Fruit fly (Drosophila melanogaster) whole organism: ENCODE data around the gene CG1074.

Experiments
- CG8478 ChIP-seq: fragments of >200 bp; optimal IDR thresholded peaks from 2 replicates; lab custom pipeline; 2018; ENCODE audit warnings: inconsistent platforms
- Dll ChIP-seq: fragments of >200 bp; optimal IDR thresholded peaks from 2 replicates; lab custom pipeline; 2017
- EcR ChIP-seq, 2 experiments: fragments of >200 bp; optimal IDR thresholded peaks; 2 replicates each; lab custom pipeline; 2017; ENCODE audit warnings: missing biosample characterization in 2 of 2, missing genetic modification characterization in 2 of 2, missing genetic modification reagents in 2 of 2
- pan ChIP-seq: fragments of >200 bp; optimal IDR thresholded peaks from 2 replicates; lab custom pipeline; 2017
- psq ChIP-seq: fragments of >200 bp; optimal IDR thresholded peaks from 2 replicates; lab custom pipeline; 2017
- usp ChIP-seq: fragments of >200 bp; optimal IDR thresholded peaks from 2 replicates; lab custom pipeline; 2017; ENCODE audit warnings: missing biosample characterization, missing genetic modification characterization, mixed read lengths

CG1074 gene

DNA sequence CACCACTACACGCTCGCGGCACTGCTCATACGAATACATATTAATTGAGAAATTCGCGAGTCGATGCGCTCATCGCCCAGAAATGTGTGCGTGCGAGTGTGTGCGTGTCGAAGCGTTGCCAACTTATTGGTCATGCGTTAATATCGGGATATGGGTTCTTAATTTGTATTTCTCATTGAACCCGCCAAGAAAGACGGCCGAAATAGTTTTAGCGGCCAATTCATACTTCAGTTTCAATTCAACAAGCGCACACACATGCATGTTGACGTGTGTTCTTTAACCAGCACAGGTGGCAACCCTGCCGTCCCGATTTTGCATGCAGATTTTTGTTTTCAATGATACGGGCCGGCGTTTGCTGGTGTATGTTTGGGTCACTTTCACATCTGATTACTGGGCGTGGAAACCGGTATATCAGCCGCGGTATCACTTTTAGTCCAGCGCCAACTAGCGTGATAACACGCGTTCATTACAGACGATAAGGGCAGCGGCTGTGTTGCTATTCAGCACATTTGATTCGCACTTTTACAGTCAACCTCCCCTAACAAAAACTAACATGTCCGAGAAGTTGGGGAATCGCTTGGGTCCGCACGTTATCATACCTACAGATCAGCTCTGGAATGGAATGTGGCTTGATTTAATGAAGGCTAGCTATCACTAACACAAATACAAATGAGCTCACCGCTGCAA, 29.9 kb upstream of the CG1074 start:
- TF ChIP-seq EcR (GFP tag; optimal IDR thresholded peaks at IDR 0.05; lab: Kevin White, UChicago) (peak in 1 of 2 experiments; percentile 41), pan (lab: Kevin White, UChicago) (no peak), usp (GFP tag; lab: Kevin White, UChicago) (no peak), psq (lab: Kevin White, UChicago) (no peak), Dll (lab: Kevin White, UChicago) (no peak)

DNA sequence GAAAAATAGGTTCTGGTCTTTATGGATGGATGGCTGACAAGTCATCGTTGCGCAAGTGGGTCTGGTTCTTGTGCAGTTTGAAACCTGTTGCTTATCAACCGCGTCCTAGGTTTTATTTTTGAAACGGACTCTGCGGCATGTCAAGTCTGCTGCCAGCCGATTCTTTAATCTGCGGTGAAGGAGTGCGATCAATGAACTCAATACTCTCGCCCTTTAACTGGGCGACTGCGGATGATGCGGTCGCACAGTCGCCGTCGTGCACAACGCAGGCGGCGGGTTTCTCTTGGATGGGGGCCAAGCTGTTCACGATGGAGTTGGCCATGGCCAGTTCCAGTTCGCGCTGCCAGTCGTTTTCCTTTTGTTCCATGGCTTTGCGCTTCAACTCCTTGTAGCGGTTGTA, 26.4 kb upstream of the CG1074 start:
- TF ChIP-seq EcR (GFP tag; optimal IDR thresholded peaks at IDR 0.05; lab: Kevin White, UChicago) (no peak), Dll (lab: Kevin White, UChicago) (no peak), CG8478 (lab: Kevin White, UChicago) (no peak), psq (lab: Kevin White, UChicago) (no peak), usp (GFP tag; lab: Kevin White, UChicago) (no peak), pan (lab: Kevin White, UChicago) (no peak)

DNA sequence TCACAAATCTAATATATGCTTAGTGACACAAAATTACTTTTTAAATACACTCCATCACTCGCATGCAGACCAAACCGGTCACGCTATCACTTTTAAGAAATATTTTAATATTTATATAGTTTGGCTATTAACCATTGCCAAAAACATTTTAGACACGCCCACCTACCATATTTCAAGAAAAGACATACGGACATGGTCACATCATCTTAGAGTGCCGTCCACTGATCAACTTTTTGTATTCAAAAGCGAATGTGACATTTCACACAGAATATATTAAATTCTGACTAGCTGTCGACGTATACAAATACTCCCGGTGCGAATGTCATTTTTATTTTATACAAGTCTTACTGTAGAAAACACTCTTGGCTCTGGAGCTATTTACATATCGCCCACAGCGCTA, 17.6 kb upstream of the CG1074 start, which contains the start of gene CG31528:
TSS of gene CG31528 (plus strand) at position 301 of the 400 bp plus-strand sequence.
- no peak for TF ChIP-seq pan (lab: Kevin White, UChicago)
- no peak for TF ChIP-seq CG8478 (lab: Kevin White, UChicago)
- no peak for TF ChIP-seq usp (GFP tag; lab: Kevin White, UChicago)
- TF ChIP-seq psq (lab: Kevin White, UChicago), result no peak
- TF ChIP-seq EcR (GFP tag; optimal IDR thresholded peaks at IDR 0.05; lab: Kevin White, UChicago), result no peak
- TF ChIP-seq Dll (lab: Kevin White, UChicago), result no peak

DNA sequence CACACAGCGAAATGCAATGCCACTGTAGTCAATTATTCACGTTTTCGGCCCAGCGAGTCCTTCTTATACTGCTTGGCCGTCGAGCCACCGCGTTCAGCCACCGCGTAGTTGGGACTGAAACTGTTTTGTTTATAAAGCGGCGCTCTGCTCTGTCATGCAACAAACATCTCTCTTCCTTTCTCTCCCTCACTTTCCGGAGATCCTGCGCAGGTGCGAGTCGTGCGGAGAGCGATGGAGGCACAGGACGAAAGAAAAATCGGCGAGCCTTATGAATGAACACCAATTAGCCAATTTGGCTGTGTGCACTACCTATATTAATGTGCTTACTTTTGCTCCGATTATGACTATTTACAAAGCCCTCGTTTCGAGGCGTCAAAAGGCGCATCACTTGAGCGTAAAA, 14.3 kb upstream of the CG1074 start, which contains the start of gene CG32944:
TSS of gene CG32944 (minus strand) at position 97 of the 400 bp plus-strand sequence.
- no peak for TF ChIP-seq CG8478 (lab: Kevin White, UChicago)
- TF ChIP-seq EcR (GFP tag; optimal IDR thresholded peaks at IDR 0.05; lab: Kevin White, UChicago), result no peak
- TF ChIP-seq usp (GFP tag; lab: Kevin White, UChicago), result no peak
- no peak for TF ChIP-seq Dll (lab: Kevin White, UChicago)

DNA sequence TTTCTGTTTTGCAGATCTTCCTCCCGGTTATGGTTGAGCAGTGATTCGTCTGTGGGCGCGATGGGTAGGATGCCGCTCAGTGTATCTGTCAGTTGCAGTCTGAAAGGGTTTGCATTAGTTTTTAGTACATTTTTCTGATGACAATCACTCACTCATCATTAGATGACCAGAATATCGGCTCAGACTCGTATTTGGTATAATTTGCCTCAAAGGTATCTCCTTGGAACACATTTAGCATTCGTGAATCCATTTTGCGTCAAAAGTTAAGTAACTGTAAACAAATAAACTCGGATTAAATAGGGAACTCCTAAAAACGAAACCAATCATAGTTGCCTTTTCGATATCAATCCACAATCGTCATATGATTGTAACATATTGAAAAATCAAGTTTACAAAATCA, 7.0 kb upstream of the CG1074 start, which contains the start of gene CG31525:
TSS of gene CG31525 (plus strand) at position 301 of the 400 bp plus-strand sequence.
- TF ChIP-seq CG8478 (lab: Kevin White, UChicago) (no peak), EcR (GFP tag; optimal IDR thresholded peaks at IDR 0.05; lab: Kevin White, UChicago) (no peak), usp (GFP tag; lab: Kevin White, UChicago) (no peak), Dll (lab: Kevin White, UChicago) (no peak), pan (lab: Kevin White, UChicago) (no peak), psq (lab: Kevin White, UChicago) (no peak)

DNA sequence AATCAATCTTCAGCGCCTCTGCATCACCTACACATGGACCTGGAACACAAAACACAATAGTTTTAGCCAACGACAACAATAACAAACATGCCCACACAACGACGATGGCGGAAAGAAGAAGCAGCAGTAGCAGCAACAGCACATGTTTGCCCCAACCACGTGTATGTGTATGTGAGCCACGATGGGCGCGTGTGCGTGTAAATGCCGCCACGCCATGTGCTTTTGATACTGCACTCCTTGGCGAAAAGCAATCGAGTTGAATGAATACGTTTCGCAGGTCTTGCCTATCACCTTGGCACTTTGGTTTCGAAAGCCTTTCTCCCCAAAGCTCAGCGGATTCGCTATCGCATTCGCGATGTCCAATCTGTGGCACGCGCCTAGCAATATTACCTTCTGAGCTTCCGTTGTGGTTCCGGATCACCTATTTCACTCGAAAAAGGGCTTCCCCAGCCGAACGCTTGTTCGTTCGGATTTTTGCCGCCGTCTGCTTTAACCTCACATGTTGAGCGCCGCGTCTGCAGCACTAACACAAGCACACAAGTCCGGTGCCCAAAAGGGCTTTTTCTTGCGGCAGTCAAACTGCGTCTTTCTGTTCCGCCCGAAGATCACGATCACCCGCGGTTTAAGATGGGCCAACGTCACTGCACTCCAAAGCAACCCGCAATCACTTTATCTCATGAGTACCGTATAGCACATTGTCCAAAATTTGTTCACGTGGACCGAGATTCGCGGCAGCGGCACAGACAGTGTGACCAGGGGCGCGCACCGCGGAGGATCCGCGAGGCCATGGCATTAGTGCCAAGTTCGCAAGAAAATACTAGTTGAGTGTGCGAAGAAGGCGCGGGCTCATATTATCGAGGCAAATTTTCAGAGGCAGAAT, 4.9 kb upstream of the CG1074 start, which contains the start of gene srl:
TSS of gene srl (minus strand) at position 751 of the 880 bp plus-strand sequence.
- TF ChIP-seq CG8478 (lab: Kevin White, UChicago), result no peak
- TF ChIP-seq pan (lab: Kevin White, UChicago), result peak; percentile 10

DNA sequence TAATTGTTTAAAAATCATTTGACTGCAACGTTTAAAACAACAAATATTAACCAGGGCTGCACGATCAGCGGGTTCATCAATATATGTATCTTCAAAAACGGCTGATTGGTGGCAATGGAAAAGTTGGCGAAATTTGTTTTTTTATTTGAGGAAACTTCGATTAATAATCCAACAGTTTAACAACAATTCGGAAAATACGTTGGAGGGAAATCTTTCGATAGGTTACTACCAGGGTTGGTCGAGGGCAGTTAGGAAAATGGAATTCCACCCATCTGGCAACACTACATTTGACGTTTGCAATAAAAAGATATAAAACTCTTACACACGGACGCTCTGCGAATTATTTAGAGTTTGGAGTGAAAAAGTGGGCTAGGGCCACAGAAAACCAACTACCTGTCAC, 3.3 kb downstream of the CG1074 start, which contains the start of the genes Lipt2 and CG14650:
TSS of gene Lipt2 (minus strand) at position 217 of the 400 bp plus-strand sequence.
TSS of gene CG14650 (plus strand) at position 275 of the 400 bp plus-strand sequence.
- TF ChIP-seq EcR (GFP tag; optimal IDR thresholded peaks at IDR 0.05; lab: Kevin White, UChicago), result no peak
- no peak for TF ChIP-seq usp (GFP tag; lab: Kevin White, UChicago)
- TF ChIP-seq psq (lab: Kevin White, UChicago), result no peak
- TF ChIP-seq Dll (lab: Kevin White, UChicago), result no peak
- no peak for TF ChIP-seq pan (lab: Kevin White, UChicago)
- TF ChIP-seq CG8478 (lab: Kevin White, UChicago), result no peak

DNA sequence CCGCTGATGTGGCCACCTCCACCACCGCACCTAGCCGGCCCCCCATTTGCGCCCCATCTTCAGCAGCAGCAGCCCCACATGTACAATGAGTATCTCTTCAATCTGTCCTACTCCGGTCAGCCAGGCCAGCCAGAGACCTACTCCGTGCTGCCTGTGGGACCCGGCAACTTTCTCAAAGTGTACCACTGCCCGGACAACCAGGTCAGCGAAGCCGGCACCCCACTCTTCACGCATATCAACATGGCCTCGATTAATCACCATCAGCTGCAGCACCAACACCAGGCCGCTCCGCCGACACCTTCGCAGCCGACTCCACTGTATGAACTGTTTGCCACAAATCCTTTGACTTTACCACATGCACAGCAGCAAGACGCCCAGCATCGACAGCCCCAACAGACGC, 4.1 kb downstream of the CG1074 start:
- no peak for TF ChIP-seq EcR (GFP tag; optimal IDR thresholded peaks at IDR 0.05; lab: Kevin White, UChicago)
- TF ChIP-seq pan (lab: Kevin White, UChicago), result no peak
- no peak for TF ChIP-seq psq (lab: Kevin White, UChicago)
- no peak for TF ChIP-seq usp (GFP tag; lab: Kevin White, UChicago)
- no peak for TF ChIP-seq Dll (lab: Kevin White, UChicago)
- TF ChIP-seq CG8478 (lab: Kevin White, UChicago), result no peak

DNA sequence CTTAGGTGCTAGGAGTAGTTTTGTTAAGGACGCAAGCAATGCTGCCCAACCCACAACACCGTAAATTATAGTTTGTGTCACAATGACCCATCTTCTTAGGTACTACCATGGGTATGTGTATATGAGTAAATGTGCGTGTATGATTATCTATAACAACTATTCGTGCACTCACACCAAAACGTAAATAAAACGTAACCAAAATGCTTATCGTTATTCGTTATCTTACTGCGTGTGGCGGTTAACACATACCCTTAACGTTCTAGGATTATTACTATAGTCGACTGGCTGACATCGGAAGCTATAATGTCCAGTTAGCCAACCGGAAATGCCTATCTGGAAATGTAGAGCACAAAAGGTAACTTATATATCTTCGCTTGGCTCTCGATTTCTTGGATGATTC, 11.3 kb downstream of the CG1074 start:
- TF ChIP-seq Dll (lab: Kevin White, UChicago) (no peak), psq (lab: Kevin White, UChicago) (no peak), CG8478 (lab: Kevin White, UChicago) (no peak), EcR (GFP tag; optimal IDR thresholded peaks at IDR 0.05; lab: Kevin White, UChicago) (no peak), pan (lab: Kevin White, UChicago) (no peak), usp (GFP tag; lab: Kevin White, UChicago) (no peak)

DNA sequence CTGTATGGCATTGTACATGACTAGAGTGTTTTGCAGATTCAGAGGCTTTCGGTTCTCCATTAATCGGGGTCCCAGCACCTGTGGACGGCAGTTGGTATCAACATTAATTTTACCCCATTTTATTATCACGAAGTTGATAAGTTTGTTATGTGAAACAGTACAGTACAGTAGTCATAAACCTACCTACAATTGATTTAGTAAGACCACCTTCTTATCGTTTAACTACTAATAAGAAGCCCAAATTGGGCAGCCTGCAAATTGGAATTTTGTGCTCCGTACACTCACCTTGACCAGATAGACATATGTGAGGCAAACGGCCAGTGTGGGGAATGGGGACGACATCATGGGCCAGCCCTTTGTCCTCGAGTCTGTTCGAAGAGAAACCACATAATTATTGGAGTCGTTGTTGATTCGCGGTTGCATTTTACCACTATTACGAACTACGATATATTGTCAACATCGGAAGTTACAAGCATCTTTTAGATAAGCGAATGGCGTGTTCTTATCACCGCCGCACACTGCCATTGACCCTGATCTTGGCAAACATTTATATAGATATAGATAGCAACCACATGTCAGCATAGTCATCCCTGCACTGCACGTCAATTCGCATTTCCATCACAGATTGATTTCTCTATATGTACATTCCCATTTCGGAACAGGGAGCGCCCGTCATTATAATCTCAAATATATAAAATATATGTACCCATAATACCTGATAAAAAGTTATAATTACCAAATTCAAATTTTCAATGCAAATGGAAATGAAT, 12.9 kb downstream of the CG1074 start:
- no peak for TF ChIP-seq Dll (lab: Kevin White, UChicago)
- no peak for TF ChIP-seq usp (GFP tag; lab: Kevin White, UChicago)
